Fruit fly (Drosophila melanogaster): ENCODE measurements around the gene Ugt49B2.

DNA sequence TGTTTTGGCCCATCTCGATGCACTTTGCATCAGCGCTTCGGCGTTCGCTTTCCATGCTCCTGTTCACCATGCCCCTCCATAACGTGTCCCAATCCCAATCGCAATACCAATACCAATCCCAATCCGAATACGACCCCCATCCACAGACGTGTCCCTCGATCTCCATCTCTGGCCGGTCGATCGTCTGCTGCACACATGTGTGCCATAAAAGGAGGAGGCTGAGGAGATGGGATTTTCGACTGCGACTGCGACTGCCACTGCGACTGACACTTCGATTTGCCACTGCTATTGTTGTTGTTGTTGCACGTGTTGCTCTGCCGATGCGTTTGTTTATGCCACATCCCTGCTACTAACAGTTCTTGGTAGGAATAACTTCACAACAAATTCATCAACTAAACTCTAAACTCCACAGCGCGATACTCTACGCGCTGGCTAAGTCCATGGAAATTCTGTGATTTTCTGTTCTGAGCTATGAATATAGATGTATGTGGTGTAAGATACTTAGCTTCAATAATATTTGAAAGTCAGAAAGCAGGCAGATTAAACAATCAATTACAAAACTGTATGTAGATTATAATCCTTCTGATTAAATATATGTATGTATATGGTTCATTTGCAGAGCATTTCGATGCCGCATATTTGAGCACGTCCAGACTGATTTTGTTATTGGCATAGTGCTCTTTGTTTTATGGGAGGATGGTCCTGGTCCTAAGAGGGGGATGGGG lies 6.4 kb downstream of the Ugt49B2 start:
- no peak for TF ChIP-seq Pif1A (GFP tag; optimal IDR thresholded peaks at IDR 0.05)
- no peak for TF ChIP-seq CG12605 (GFP tag; IDR thresholded peaks at IDR 0.05)
- TF ChIP-seq CG10348 (GFP tag; IDR thresholded peaks at IDR 0.05): no peak
- no peak for TF ChIP-seq CG17806 (tag; optimal IDR thresholded peaks at IDR 0.05)
- TF ChIP-seq CG4496 (GFP tag; IDR thresholded peaks at IDR 0.05): no peak
- no peak for TF ChIP-seq EcR (GFP tag; optimal IDR thresholded peaks at IDR 0.05)
- TF ChIP-seq CG8301 (tag; optimal IDR thresholded peaks at IDR 0.05): no peak
- no peak for TF ChIP-seq fd96Ca (GFP tag; IDR thresholded peaks at IDR 0.05)
- no peak for TF ChIP-seq CG8159 (tag; optimal IDR thresholded peaks at IDR 0.05)
- no peak for TF ChIP-seq Ets98B (GFP tag; IDR thresholded peaks at IDR 0.05)
- TF ChIP-seq CG34367 (tag; optimal IDR thresholded peaks at IDR 0.05): no peak
- no peak for TF ChIP-seq D1 (tag; optimal IDR thresholded peaks at IDR 0.05)

Data from whole organism, pupa.